Worm (Caenorhabditis elegans) whole organism, mixed stage, embryonic: ENCODE measurements around the gene F28A10.5.

Source experiments
- M03D4.4 ChIP-seq: sonication (generic microtip); optimal IDR thresholded peaks from 2 replicates; lab custom pipeline; 2017; ENCODE audit warnings: mild to moderate bottlenecking, missing genetic modification characterization, missing compliant biosample characterization
- blmp-1 ChIP-seq: fragments of 150-350 bp; optimal IDR thresholded peaks from 2 replicates; lab custom pipeline; 2014; ENCODE audit warnings: missing biosample characterization, missing genetic modification characterization
- ceh-43 ChIP-seq: fragments of 200-800 bp; sonication (Bioruptor generic); optimal IDR thresholded peaks from 2 replicates; lab custom pipeline; 2018; ENCODE audit warnings: mild to moderate bottlenecking, missing genetic modification characterization, moderate library complexity, missing compliant biosample characterization
- elt-1 ChIP-seq: sonication (generic microtip); optimal IDR thresholded peaks from 2 replicates; lab custom pipeline; 2017; ENCODE audit warnings: missing genetic modification characterization, mild to moderate bottlenecking, missing compliant biosample characterization, antibody characterized with exemption, moderate library complexity, borderline replicate concordance; ENCODE audit not compliant: insufficient read depth
- elt-3 ChIP-seq: fragments of 150-350 bp; optimal IDR thresholded peaks from 2 replicates; lab custom pipeline; 2014; ENCODE audit warnings: missing biosample characterization, missing genetic modification characterization
- flh-1 ChIP-seq: fragments of 200-800 bp; sonication (Bioruptor generic); optimal IDR thresholded peaks from 2 replicates; lab custom pipeline; 2018; ENCODE audit warnings: mild to moderate bottlenecking, missing genetic modification characterization, moderate library complexity, missing compliant biosample characterization
- mep-1 ChIP-seq: fragments of 150-350 bp; optimal IDR thresholded peaks from 2 replicates; lab custom pipeline; 2017; ENCODE audit warnings: missing biosample characterization, missing genetic modification reagents, missing genetic modification characterization, inconsistent platforms
- nhr-12 ChIP-seq: fragments of 150-350 bp; optimal IDR thresholded peaks from 2 replicates; lab custom pipeline; 2014; ENCODE audit warnings: missing biosample characterization, missing genetic modification characterization
- nhr-237 ChIP-seq: fragments of 150-350 bp; optimal IDR thresholded peaks from 2 replicates; lab custom pipeline; 2014; ENCODE audit warnings: missing biosample characterization, missing genetic modification characterization
- nhr-76 ChIP-seq: sonication (generic microtip); optimal IDR thresholded peaks from 2 replicates; lab custom pipeline; 2017; ENCODE audit warnings: missing biosample characterization, missing genetic modification characterization
- snpc-4 ChIP-seq: fragments of 150-350 bp; optimal IDR thresholded peaks from 2 replicates; lab custom pipeline; 2014; ENCODE audit warnings: missing biosample characterization, missing genetic modification characterization
- sptf-1 ChIP-seq: sonication (generic microtip); optimal IDR thresholded peaks from 2 replicates; lab custom pipeline; 2017; ENCODE audit warnings: mild to moderate bottlenecking, missing genetic modification characterization, moderate library complexity, missing compliant biosample characterization
- unc-62 ChIP-seq: fragments of 150-350 bp; optimal IDR thresholded peaks from 2 replicates; lab custom pipeline; 2014; ENCODE audit warnings: missing biosample characterization, missing genetic modification reagents, missing genetic modification characterization
- ztf-11 ChIP-seq: fragments of 150-350 bp; optimal IDR thresholded peaks from 2 replicates; lab custom pipeline; 2014; ENCODE audit warnings: missing biosample characterization, missing genetic modification characterization

ce11 chrII:888024-888423 is 37.6 kb upstream of the F28A10.5 start, which contains the start of gene T07D3.4:
- no peak for TF ChIP-seq unc-62 (GFP tag; lab: Kevin White, UChicago)
- no peak for TF ChIP-seq flh-1 (GFP tag; lab: Kevin White, UChicago)
- no peak for TF ChIP-seq sptf-1 (tag; lab: Kevin White, UChicago)
- no peak for TF ChIP-seq nhr-237 (tag; lab: Kevin White, UChicago)
- no peak for TF ChIP-seq blmp-1
- no peak for TF ChIP-seq ztf-11 (tag; lab: Kevin White, UChicago)
- TF ChIP-seq M03D4.4 (tag; lab: Kevin White, UChicago): no peak
- no peak for TF ChIP-seq snpc-4 (tag; lab: Kevin White, UChicago)
- no peak for TF ChIP-seq ceh-43
- no peak for TF ChIP-seq nhr-76
- no peak for TF ChIP-seq nhr-12 (tag; lab: Kevin White, UChicago)
- TF ChIP-seq elt-1 (tag; lab: Kevin White, UChicago): no peak
- no peak for TF ChIP-seq elt-3
- TF ChIP-seq mep-1 (tag; lab: Kevin White, UChicago): no peak
